Fruit fly (Drosophila melanogaster) whole organism, embryonic: ENCODE results near the gene CG6040.

Experiments
- Adf1 ChIP-seq: fragments of 200-800 bp; sonication (Bioruptor generic); IDR thresholded peaks from 2 replicates; pipeline ENCODE4 v1.3.6; 2022; ENCODE audit warnings: missing biosample characterization, missing genetic modification characterization
- Awh ChIP-seq: fragments of 200-800 bp; sonication (Bioruptor generic); IDR thresholded peaks from 2 replicates; pipeline ENCODE4, ENCODE4 v1.3.6; 2022; ENCODE audit warnings: missing biosample characterization, missing genetic modification characterization
- CG12219 ChIP-seq: fragments of 200-800 bp; sonication (Bioruptor generic); optimal IDR thresholded peaks from 3 replicates; lab custom pipeline; 2018; ENCODE audit warnings: missing biosample characterization, mild to moderate bottlenecking, missing genetic modification characterization
- CG12942 ChIP-seq: fragments of 200-800 bp; sonication (Bioruptor generic); optimal IDR thresholded peaks from 3 replicates; lab custom pipeline; 2016; ENCODE audit warnings: missing biosample characterization, missing genetic modification characterization
- CG13287 ChIP-seq: fragments of 200-800 bp; sonication (Bioruptor generic); IDR thresholded peaks from 2 replicates; pipeline ENCODE4 v1.3.6; 2022; ENCODE audit warnings: missing biosample characterization, missing genetic modification characterization; ENCODE audit not compliant: partially characterized antibody
- CG13424 ChIP-seq: fragments of 200-800 bp; sonication (Bioruptor generic); optimal IDR thresholded peaks from 2 replicates; lab custom pipeline; 2019; ENCODE audit warnings: missing biosample characterization, mild to moderate bottlenecking, missing genetic modification characterization, moderate library complexity
- CG13775 ChIP-seq: fragments of 200-800 bp; sonication (Bioruptor generic); optimal IDR thresholded peaks from 3 replicates; lab custom pipeline; 2017; ENCODE audit warnings: missing biosample characterization, mild to moderate bottlenecking, missing genetic modification characterization
- CG15696 ChIP-seq: fragments of 200-800 bp; sonication (Bioruptor generic); optimal IDR thresholded peaks from 2 replicates; lab custom pipeline; 2019; ENCODE audit warnings: missing biosample characterization, mild to moderate bottlenecking, missing genetic modification characterization, moderate library complexity
- CG17186 ChIP-seq: fragments of 200-800 bp; sonication (Bioruptor generic); optimal IDR thresholded peaks from 3 replicates; lab custom pipeline; 2017; ENCODE audit warnings: missing biosample characterization, missing genetic modification reagents, missing genetic modification characterization
- CG18619 ChIP-seq: fragments of 200-800 bp; sonication (Bioruptor generic); optimal IDR thresholded peaks from 3 replicates; lab custom pipeline; 2017; ENCODE audit warnings: missing biosample characterization, mild to moderate bottlenecking, missing genetic modification characterization
- CG2889 ChIP-seq: fragments of 200-800 bp; sonication (Bioruptor generic); IDR thresholded peaks from 3 replicates; pipeline ENCODE4 v1.3.6; 2022; ENCODE audit warnings: missing biosample characterization, missing genetic modification characterization
- CG4282 ChIP-seq: fragments of 200-800 bp; sonication (Bioruptor generic); optimal IDR thresholded peaks from 2 replicates; lab custom pipeline; 2016; ENCODE audit warnings: missing biosample characterization, missing genetic modification characterization
- CG4820 ChIP-seq: fragments of 200-800 bp; sonication (Bioruptor generic); optimal IDR thresholded peaks from 3 replicates; lab custom pipeline; 2016; ENCODE audit warnings: missing biosample characterization, missing genetic modification characterization
- CG6254 ChIP-seq: fragments of 200-800 bp; sonication (Bioruptor generic); optimal IDR thresholded peaks from 3 replicates; lab custom pipeline; 2017; ENCODE audit warnings: mild to moderate bottlenecking, missing biosample characterization, missing genetic modification reagents, missing genetic modification characterization
- CG6272 ChIP-seq: fragments of 200-800 bp; sonication (Bioruptor generic); IDR thresholded peaks from 2 replicates; pipeline ENCODE4 v1.3.6; 2022; ENCODE audit warnings: missing biosample characterization, missing genetic modification characterization
- CG8944 ChIP-seq: fragments of 200-800 bp; sonication (Bioruptor generic); optimal IDR thresholded peaks from 3 replicates; lab custom pipeline; 2016; ENCODE audit warnings: missing biosample characterization, missing genetic modification characterization
- CG9797 ChIP-seq: fragments of 200-800 bp; sonication (Bioruptor generic); optimal IDR thresholded peaks from 3 replicates; lab custom pipeline; 2018; ENCODE audit warnings: missing biosample characterization, mild to moderate bottlenecking, missing genetic modification characterization
- CHES-1-like ChIP-seq: fragments of 200-800 bp; sonication (Bioruptor generic); optimal IDR thresholded peaks from 2 replicates; lab custom pipeline; 2016; ENCODE audit warnings: missing biosample characterization, missing genetic modification characterization
- CTCF ChIP-seq: fragments of 200-800 bp; sonication (Bioruptor generic); optimal IDR thresholded peaks from 2 replicates; lab custom pipeline; 2017; ENCODE audit warnings: missing biosample characterization, mild to moderate bottlenecking, missing genetic modification characterization, moderate library complexity
- Dip3 ChIP-seq: fragments of 200-800 bp; sonication (Bioruptor generic); optimal IDR thresholded peaks from 3 replicates; lab custom pipeline; 2016; ENCODE audit warnings: missing biosample characterization, missing genetic modification characterization
- Dll ChIP-seq: fragments of 200-800 bp; sonication (Bioruptor generic); IDR thresholded peaks from 4 replicates; pipeline ENCODE4 v1.3.6; 2022; ENCODE audit warnings: missing biosample characterization, missing genetic modification characterization; ENCODE audit not compliant: partially characterized antibody
- ERR ChIP-seq: fragments of 200-800 bp; sonication (Bioruptor generic); optimal IDR thresholded peaks from 2 replicates; lab custom pipeline; 2016; ENCODE audit warnings: missing biosample characterization, missing genetic modification characterization
- HLH54F ChIP-seq: fragments of 200-800 bp; sonication (Bioruptor generic); optimal IDR thresholded peaks from 3 replicates; lab custom pipeline; 2016; ENCODE audit warnings: missing biosample characterization, missing genetic modification characterization
- Jarid2 ChIP-seq: fragments of 200-800 bp; sonication (Bioruptor generic); optimal IDR thresholded peaks from 3 replicates; lab custom pipeline; 2017; ENCODE audit warnings: mild to moderate bottlenecking, missing biosample characterization, missing genetic modification reagents, missing genetic modification characterization
- Lhr ChIP-seq: fragments of 200-800 bp; sonication (Bioruptor generic); optimal IDR thresholded peaks from 3 replicates; lab custom pipeline; 2017; ENCODE audit warnings: mild to moderate bottlenecking, missing biosample characterization, missing genetic modification reagents, missing genetic modification characterization
- NfI ChIP-seq: fragments of 200-800 bp; sonication (Bioruptor generic); optimal IDR thresholded peaks from 3 replicates; lab custom pipeline; 2018; ENCODE audit warnings: missing biosample characterization, mild to moderate bottlenecking, missing genetic modification characterization, moderate library complexity
- Opbp ChIP-seq: fragments of 200-800 bp; sonication (Bioruptor generic); IDR thresholded peaks from 3 replicates; pipeline ENCODE4 v1.3.6; 2022; ENCODE audit warnings: missing biosample characterization, missing genetic modification characterization; ENCODE audit not compliant: partially characterized antibody
- Optix ChIP-seq: fragments of 200-800 bp; sonication (Bioruptor generic); IDR thresholded peaks from 3 replicates; pipeline ENCODE4 v1.3.6; 2022; ENCODE audit warnings: missing biosample characterization, missing genetic modification characterization
- Pdp1 ChIP-seq, 2 experiments: fragments of 200-800 bp; sonication (Bioruptor generic); optimal IDR thresholded peaks; 3 replicates each; lab custom pipeline; 2016; ENCODE audit warnings: missing biosample characterization in 2 of 2, missing genetic modification characterization in 2 of 2, mild to moderate bottlenecking in 1 of 2, moderate library complexity in 1 of 2
- Sox100B ChIP-seq: fragments of 200-800 bp; sonication (Bioruptor generic); optimal IDR thresholded peaks from 3 replicates; lab custom pipeline; 2018; ENCODE audit warnings: missing biosample characterization, mild to moderate bottlenecking, missing genetic modification characterization
- Xrp1 ChIP-seq: fragments of 200-800 bp; sonication (Bioruptor generic); IDR thresholded peaks from 2 replicates; pipeline ENCODE4 v1.3.6; 2022; ENCODE audit warnings: missing biosample characterization, missing genetic modification characterization
- bbx ChIP-seq: fragments of 200-800 bp; sonication (Bioruptor generic); IDR thresholded peaks from 2 replicates; pipeline ENCODE4 v1.3.6; 2022; ENCODE audit warnings: missing biosample characterization, missing genetic modification characterization; ENCODE audit not compliant: partially characterized antibody
- caup ChIP-seq: fragments of 200-800 bp; sonication (Bioruptor generic); optimal IDR thresholded peaks from 3 replicates; lab custom pipeline; 2017; ENCODE audit warnings: missing biosample characterization, mild to moderate bottlenecking, missing genetic modification characterization, moderate library complexity; ENCODE audit not compliant: severe bottlenecking
- da ChIP-seq: fragments of 200-800 bp; sonication (Bioruptor generic); optimal IDR thresholded peaks from 2 replicates; lab custom pipeline; 2016; ENCODE audit warnings: missing biosample characterization, missing genetic modification characterization
- disco-r ChIP-seq: fragments of 200-800 bp; sonication (Bioruptor generic); optimal IDR thresholded peaks from 2 replicates; lab custom pipeline; 2016; ENCODE audit warnings: missing biosample characterization, missing genetic modification characterization
- ems ChIP-seq: fragments of 200-800 bp; sonication (Bioruptor generic); optimal IDR thresholded peaks from 3 replicates; lab custom pipeline; 2016; ENCODE audit warnings: missing biosample characterization, missing genetic modification characterization
- esg ChIP-seq: fragments of 200-800 bp; sonication (Bioruptor generic); conservative IDR thresholded peaks from 2 replicates; pipeline ENCODE4 v1.3.6; 2022; ENCODE audit warnings: missing biosample characterization, missing genetic modification characterization
- gcm2 ChIP-seq: fragments of 200-800 bp; sonication (Bioruptor generic); optimal IDR thresholded peaks from 2 replicates; lab custom pipeline; 2016; ENCODE audit warnings: missing biosample characterization, missing genetic modification characterization
- hbn ChIP-seq: fragments of 200-800 bp; sonication (Bioruptor generic); IDR thresholded peaks from 2 replicates; pipeline ENCODE4 v1.3.6; 2022; ENCODE audit warnings: missing biosample characterization, missing genetic modification characterization; ENCODE audit not compliant: partially characterized antibody
- oc ChIP-seq: fragments of 200-800 bp; sonication (Bioruptor generic); optimal IDR thresholded peaks from 2 replicates; lab custom pipeline; 2018; ENCODE audit warnings: missing biosample characterization, mild to moderate bottlenecking, missing genetic modification characterization, moderate library complexity
- phol ChIP-seq: fragments of 200-800 bp; sonication (Bioruptor generic); optimal IDR thresholded peaks from 3 replicates; lab custom pipeline; 2018; ENCODE audit warnings: missing biosample characterization, mild to moderate bottlenecking, missing genetic modification characterization, moderate library complexity
- pita ChIP-seq: fragments of 200-800 bp; sonication (Bioruptor generic); optimal IDR thresholded peaks from 2 replicates; lab custom pipeline; 2017; ENCODE audit warnings: missing biosample characterization, mild to moderate bottlenecking, missing genetic modification characterization
- repo ChIP-seq: fragments of 200-800 bp; sonication (Bioruptor generic); optimal IDR thresholded peaks from 2 replicates; lab custom pipeline; 2016; ENCODE audit warnings: missing biosample characterization, missing genetic modification characterization
- ro ChIP-seq: fragments of 200-800 bp; sonication (Bioruptor generic); IDR thresholded peaks from 2 replicates; pipeline ENCODE4 v1.3.6; 2022; ENCODE audit warnings: missing biosample characterization, missing genetic modification characterization
- shn ChIP-seq: fragments of 200-800 bp; sonication (Bioruptor generic); optimal IDR thresholded peaks from 3 replicates; lab custom pipeline; 2016; ENCODE audit warnings: missing biosample characterization, missing genetic modification characterization
- tup ChIP-seq: fragments of 200-800 bp; sonication (Bioruptor generic); optimal IDR thresholded peaks from 2 replicates; lab custom pipeline; 2016; ENCODE audit warnings: missing biosample characterization, mild to moderate bottlenecking, missing genetic modification characterization, moderate library complexity
- tx ChIP-seq: fragments of 200-800 bp; sonication (Bioruptor generic); optimal IDR thresholded peaks from 2 replicates; lab custom pipeline; 2016; ENCODE audit warnings: missing biosample characterization, missing genetic modification characterization
- usp ChIP-seq: fragments of >200 bp; optimal IDR thresholded peaks from 2 replicates; lab custom pipeline; 2017; ENCODE audit warnings: missing biosample characterization, missing genetic modification characterization
- yki ChIP-seq: fragments of >200 bp; optimal IDR thresholded peaks from 3 replicates; lab custom pipeline; 2018

CG6040 gene

DNA sequence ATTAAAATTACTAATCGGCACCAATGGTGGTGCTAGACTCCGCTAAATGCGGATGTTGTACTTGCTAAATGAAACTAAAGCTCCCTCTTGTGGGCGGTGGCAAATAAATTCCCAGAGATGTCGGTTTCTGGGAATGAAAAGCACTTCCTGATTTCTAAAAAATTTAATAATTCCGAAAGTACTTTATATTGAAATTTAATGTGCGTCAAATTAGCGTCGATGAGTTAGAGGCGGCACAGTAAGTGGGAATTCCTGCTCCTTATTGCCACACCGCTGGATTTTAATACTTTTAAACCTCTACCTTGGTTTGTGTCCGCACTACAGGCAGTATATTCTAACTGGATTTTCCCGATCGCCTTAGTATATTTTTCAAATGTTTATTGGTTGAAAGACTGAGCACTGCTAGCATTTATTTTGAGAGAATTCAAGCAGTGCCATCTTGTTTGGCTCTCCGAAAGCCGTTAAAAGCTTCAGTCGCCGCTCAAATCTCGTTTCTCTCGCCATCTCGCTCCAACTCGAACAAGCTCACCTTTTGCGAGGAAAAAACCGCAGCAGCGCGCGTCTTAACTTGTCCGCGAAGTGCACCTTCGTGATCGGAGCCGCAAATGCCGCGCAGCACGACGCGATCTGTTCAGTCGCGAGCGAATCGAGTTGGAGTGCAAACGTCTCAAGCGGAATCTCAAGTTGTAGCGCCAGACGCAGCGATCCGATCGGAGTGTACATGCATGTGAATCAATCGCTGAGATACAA lies at the start of gene CG6040 (continued):
- TF ChIP-seq bbx (GFP tag; lab: Robert Waterston, UW) (peak; percentile 68; the same call in 1 of the 2 replicates), HLH54F (GFP tag; lab: Kevin White, UChicago) (peak; percentile 70), CG2889 (GFP tag; lab: Robert Waterston, UW) (no peak), CG9797 (GFP tag; lab: Kevin White, UChicago) (peak; percentile 74), disco-r (GFP tag; lab: Kevin White, UChicago) (peak; percentile 6), Lhr (peak; percentile 97), Optix (GFP tag; lab: Robert Waterston, UW) (0 out of 3 replicates have a peak, but pooled peaks have one; percentile 13), gcm2 (GFP tag; lab: Kevin White, UChicago) (no peak), Jarid2 (GFP tag; lab: Kevin White, UChicago) (peak; percentile 87), Dip3 (peak; percentile 55), CG12942 (peak; percentile 3), esg (GFP tag; lab: Robert Waterston, UW) (no peak), CTCF (peak; percentile 95), shn (GFP tag; lab: Kevin White, UChicago) (peak; percentile 66), oc (tag; lab: Kevin White, UChicago) (peak; percentile 54), Sox100B (GFP tag; lab: Kevin White, UChicago) (peak; percentile 24), CG13287 (GFP tag; lab: Robert Waterston, UW) (0 out of 2 replicates have a peak, but pooled peaks have one; percentile 42), Adf1 (peak; percentile 32; the same call in 1 of the 2 replicates), CG12219 (GFP tag; lab: Kevin White, UChicago) (no peak), repo (GFP tag; lab: Kevin White, UChicago) (peak; percentile 39), tx (GFP tag; lab: Kevin White, UChicago) (peak; percentile 45), yki (lab: Kevin White, UChicago) (peak; percentile 3), NfI (peak; percentile 49), CG15696 (peak; percentile 37), ro (no peak), CG13775 (GFP tag; lab: Kevin White, UChicago) (peak; percentile 72), hbn (GFP tag; lab: Robert Waterston, UW) (no peak), CG13424 (peak; percentile 50), CHES-1-like (GFP tag; lab: Kevin White, UChicago) (peak; percentile 49), CG4820 (GFP tag; lab: Kevin White, UChicago) (peak; percentile 62), Opbp (GFP tag; lab: Robert Waterston, UW) (0 out of 3 replicates have a peak, but pooled peaks have one; percentile 51), Dll (GFP tag; lab: Robert Waterston, UW) (0 out of 4 replicates have a peak, but pooled peaks have one; percentile 16), CG6272 (GFP tag; lab: Robert Waterston, UW) (peak; percentile 32; the same call in 1 of the 2 replicates), pita (GFP tag; lab: Kevin White, UChicago) (peak; percentile 92), Awh (GFP tag; lab: Robert Waterston, UW) (peak; percentile 50; the same call in 1 of the 2 replicates), caup (GFP tag; lab: Kevin White, UChicago) (peak; percentile 34), CG17186 (GFP tag; lab: Kevin White, UChicago) (peak; percentile 11), CG8944 (peak; percentile 51), tup (GFP tag; lab: Kevin White, UChicago) (peak; percentile 1), Xrp1 (GFP tag; lab: Robert Waterston, UW) (peak; percentile 8; the same call in 1 of the 2 replicates), Pdp1 (GFP tag; optimal IDR thresholded peaks at IDR 0.05; lab: Kevin White, UChicago) (peak; percentile 55 to 65), usp (GFP tag; lab: Kevin White, UChicago) (no peak), ems (no peak), CG6254 (GFP tag; lab: Kevin White, UChicago) (peak; percentile 30), ERR (GFP tag; lab: Kevin White, UChicago) (no peak), phol (tag; lab: Kevin White, UChicago) (peak; percentile 78), CG4282 (GFP tag; lab: Kevin White, UChicago) (peak; percentile 58), da (GFP tag; lab: Kevin White, UChicago) (no peak), CG18619 (GFP tag; lab: Kevin White, UChicago) (peak; percentile 34)
